Worm (Caenorhabditis elegans): ENCODE data around the gene F18E9.1.
A peak's percentile ranks its signal among the peaks of the same experiment; 100 is the strongest.

F18E9.1 gene

DNA sequence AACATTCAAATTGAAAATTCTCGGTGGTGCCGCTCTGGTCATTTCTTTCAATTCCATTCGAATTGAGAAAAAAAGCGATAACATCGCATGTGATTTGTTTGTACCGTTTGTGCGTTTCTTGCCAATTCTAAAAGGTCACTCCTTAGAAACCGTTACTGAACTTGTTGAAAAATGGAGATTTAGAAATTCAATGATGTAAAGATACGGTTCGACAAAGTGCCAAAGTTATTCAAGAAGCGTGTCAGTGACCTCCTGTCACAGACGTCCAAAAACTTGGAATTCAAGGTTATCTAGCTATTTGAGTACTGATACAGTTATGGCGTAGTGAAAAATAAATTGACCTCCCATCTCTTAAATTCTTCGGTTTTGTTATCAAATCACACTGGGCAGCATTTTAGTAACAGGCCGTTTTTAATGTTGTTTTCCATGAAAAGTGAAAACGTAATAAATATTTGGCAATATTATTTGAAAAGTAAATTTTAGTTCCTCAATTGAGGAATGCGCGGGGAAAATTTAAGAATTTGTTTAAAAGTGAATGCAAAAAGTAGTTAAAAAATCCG, 16.4 kb upstream of the F18E9.1 start:
- TF ChIP-seq unc-120 (tag; optimal IDR thresholded peaks at IDR 0.05; ENCODE audit: poor library complexity, severe bottlenecking) (no peak), sem-2 (GFP tag; optimal IDR thresholded peaks at IDR 0.05) (no peak), nhr-12 (tag; optimal IDR thresholded peaks at IDR 0.05) (no peak)

DNA sequence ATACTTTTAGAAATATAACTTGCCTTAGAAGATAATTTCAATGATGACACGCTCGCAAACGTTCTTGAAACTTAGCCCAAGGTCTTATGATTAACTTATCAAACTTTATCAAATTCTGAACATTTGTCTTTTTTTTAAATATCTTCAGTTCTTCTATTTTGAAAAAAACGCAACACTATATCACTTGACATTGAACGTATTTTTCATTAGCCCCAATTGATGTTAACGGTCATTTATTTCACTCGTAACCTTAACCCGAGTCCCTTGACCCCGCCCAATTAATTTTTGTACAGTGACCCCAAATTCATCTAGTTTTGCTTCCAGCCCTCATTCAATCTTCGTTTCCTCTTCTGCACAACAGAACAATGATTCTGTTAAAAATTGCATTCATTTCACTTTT, 15.5 kb upstream of the F18E9.1 start, which contains the start of gene F18E9.3:
Gene F18E9.3, plus strand, starts transcription at position 311 of the 400 bp plus-strand sequence.
- TF ChIP-seq hlh-1 (tag; optimal IDR thresholded peaks at IDR 0.05) (no peak), elt-3 (tag; optimal IDR thresholded peaks at IDR 0.05) (no peak), ceh-39 (tag; optimal IDR thresholded peaks at IDR 0.05) (no peak), M03D4.4 (tag; optimal IDR thresholded peaks at IDR 0.05) (no peak), nhr-2 (tag; optimal IDR thresholded peaks at IDR 0.05) (no peak), tbx-8 (GFP tag; optimal IDR thresholded peaks at IDR 0.05) (no peak), flh-1 (GFP tag; optimal IDR thresholded peaks at IDR 0.05) (no peak), lsy-2 (tag; optimal IDR thresholded peaks at IDR 0.05) (no peak), unc-62 (GFP tag; optimal IDR thresholded peaks at IDR 0.05) (no peak), sem-2 (GFP tag; optimal IDR thresholded peaks at IDR 0.05) (no peak), bed-3 (GFP tag; optimal IDR thresholded peaks at IDR 0.05) (no peak), drap-1 (GFP tag; optimal IDR thresholded peaks at IDR 0.05) (no peak), zip-8 (tag; optimal IDR thresholded peaks at IDR 0.05) (no peak), unc-39 (tag; optimal IDR thresholded peaks at IDR 0.05) (no peak), lin-13 (tag; optimal IDR thresholded peaks at IDR 0.05) (no peak), pha-4 (tag; optimal IDR thresholded peaks at IDR 0.05) (no peak), elt-1 (tag; optimal IDR thresholded peaks at IDR 0.05; ENCODE audit: borderline replicate concordance, insufficient read depth) (no peak), ham-2 (GFP tag; optimal IDR thresholded peaks at IDR 0.05) (no peak), mls-2 (tag; optimal IDR thresholded peaks at IDR 0.05) (no peak), ceh-43 (GFP tag; optimal IDR thresholded peaks at IDR 0.05) (no peak)

DNA sequence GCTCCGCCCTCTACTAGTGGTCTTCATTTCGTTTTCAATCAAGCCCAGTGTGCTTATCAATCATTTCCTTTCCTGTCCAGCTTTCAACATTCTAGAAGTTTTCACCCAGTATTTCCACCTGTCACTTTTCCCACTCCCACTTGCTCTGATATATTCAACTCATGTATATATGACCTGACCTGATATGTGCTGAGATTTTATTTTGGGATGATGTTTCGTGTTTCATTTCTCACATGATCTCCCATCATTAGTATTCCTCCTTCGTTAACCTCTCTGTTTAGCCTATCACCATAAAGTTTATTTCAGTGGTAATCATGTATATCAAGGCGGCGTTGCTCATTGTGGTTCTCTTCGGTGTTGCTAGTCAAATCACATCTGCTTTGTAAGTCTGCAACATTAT, 8.5 kb upstream of the F18E9.1 start, which contains the start of gene nlp-7:
Gene nlp-7, plus strand, starts transcription at position 301 of the 400 bp plus-strand sequence.
- TF ChIP-seq ceh-43 (GFP tag; optimal IDR thresholded peaks at IDR 0.05) = no peak
- TF ChIP-seq M03D4.4 (tag; optimal IDR thresholded peaks at IDR 0.05) = no peak
- TF ChIP-seq nhr-237 (tag; optimal IDR thresholded peaks at IDR 0.05) = no peak
- TF ChIP-seq flh-1 (GFP tag; optimal IDR thresholded peaks at IDR 0.05) = no peak
- TF ChIP-seq nhr-12 (tag; optimal IDR thresholded peaks at IDR 0.05) = no peak
- no peak for TF ChIP-seq hlh-1 (tag; optimal IDR thresholded peaks at IDR 0.05)
- no peak for TF ChIP-seq ceh-83 (GFP tag; optimal IDR thresholded peaks at IDR 0.05)
- no peak for TF ChIP-seq pha-4 (tag; optimal IDR thresholded peaks at IDR 0.05)
- no peak for TF ChIP-seq nhr-76 (tag; optimal IDR thresholded peaks at IDR 0.05)
- TF ChIP-seq mep-1 (tag; optimal IDR thresholded peaks at IDR 0.05) = no peak
- no peak for TF ChIP-seq blmp-1 (tag; optimal IDR thresholded peaks at IDR 0.05)

DNA sequence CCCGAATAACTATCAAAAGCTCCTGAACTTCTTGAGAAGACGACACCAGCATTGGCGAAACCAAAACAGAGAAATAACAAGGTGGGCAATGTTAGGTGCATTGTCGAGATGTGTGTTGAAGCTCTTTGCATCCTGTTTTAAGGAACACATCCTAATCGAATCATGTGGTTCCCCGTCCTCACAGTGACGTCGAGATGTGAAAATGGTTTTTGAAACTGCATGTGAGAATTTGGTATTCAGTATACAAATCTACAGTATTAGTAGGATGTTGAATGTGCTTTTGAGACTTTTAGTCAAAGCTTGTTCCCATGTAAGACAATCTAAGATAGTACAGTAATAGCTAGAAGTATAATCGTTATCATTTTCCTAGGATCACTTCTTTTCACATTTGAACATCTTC, 3.7 kb upstream of the F18E9.1 start, which contains the start of gene F18E9.7:
Gene F18E9.7, minus strand, starts transcription at position 101 of the 400 bp plus-strand sequence.
- no peak for TF ChIP-seq ceh-83 (GFP tag; optimal IDR thresholded peaks at IDR 0.05)
- TF ChIP-seq pha-4 (tag; optimal IDR thresholded peaks at IDR 0.05) = no peak

DNA sequence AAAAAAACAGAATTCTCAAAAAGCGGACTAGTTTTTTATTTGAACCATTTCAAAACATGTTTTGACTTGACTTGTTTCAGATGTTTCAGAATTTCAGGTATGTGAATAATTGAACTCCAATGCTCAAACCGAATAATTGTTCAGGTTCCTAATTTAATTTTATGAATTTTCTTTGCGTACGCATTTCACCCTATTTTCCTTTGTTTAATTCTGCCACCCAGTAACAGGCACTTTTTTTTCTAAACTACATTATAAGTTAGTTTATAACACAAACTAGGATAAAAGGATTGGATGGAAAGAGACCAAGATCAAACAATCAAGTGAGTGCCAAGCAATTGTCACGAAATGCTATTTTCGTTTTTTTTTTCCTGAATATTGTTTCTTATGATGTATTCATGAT, 2.8 kb upstream of the F18E9.1 start:
- no peak for TF ChIP-seq lsy-2 (tag; optimal IDR thresholded peaks at IDR 0.05)
- TF ChIP-seq nhr-76 (tag; optimal IDR thresholded peaks at IDR 0.05) = no peak
- no peak for TF ChIP-seq mab-5 (tag; optimal IDR thresholded peaks at IDR 0.05)
- no peak for TF ChIP-seq lin-13 (tag; optimal IDR thresholded peaks at IDR 0.05)

DNA sequence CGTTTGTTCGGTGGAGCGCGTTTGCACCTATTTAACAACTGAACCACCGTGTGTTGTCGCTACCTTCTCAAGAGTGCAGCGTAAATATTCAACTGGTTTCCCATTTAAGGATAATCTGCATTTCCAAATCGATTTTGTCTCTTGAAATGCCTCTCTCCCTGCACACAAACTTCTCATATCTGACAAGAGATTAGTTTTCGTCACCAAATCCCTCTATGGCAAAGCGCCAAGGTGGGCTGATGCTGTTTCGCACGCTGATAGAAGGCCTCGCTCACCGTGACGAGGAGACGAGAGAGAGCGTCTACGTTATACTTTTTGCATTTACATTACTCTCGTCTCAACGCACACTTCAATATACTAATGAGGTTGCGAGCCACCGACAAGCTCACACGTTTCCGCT, 1.6 kb upstream of the F18E9.1 start:
- TF ChIP-seq mls-2 (tag; optimal IDR thresholded peaks at IDR 0.05) = peak; percentile 30
- no peak for TF ChIP-seq elt-3 (tag; optimal IDR thresholded peaks at IDR 0.05)
- no peak for TF ChIP-seq nhr-237 (tag; optimal IDR thresholded peaks at IDR 0.05)
- peak; percentile 12 for TF ChIP-seq ces-1 (GFP tag; optimal IDR thresholded peaks at IDR 0.05)
- TF ChIP-seq lin-32 (GFP tag; optimal IDR thresholded peaks at IDR 0.05) = no peak
- TF ChIP-seq bed-3 (GFP tag; optimal IDR thresholded peaks at IDR 0.05) = no peak
- TF ChIP-seq blmp-1 (tag; optimal IDR thresholded peaks at IDR 0.05) = no peak
- no peak for TF ChIP-seq mab-5 (tag; optimal IDR thresholded peaks at IDR 0.05)
- no peak for TF ChIP-seq ham-2 (GFP tag; optimal IDR thresholded peaks at IDR 0.05)
- no peak for TF ChIP-seq elt-1 (tag; optimal IDR thresholded peaks at IDR 0.05; ENCODE audit: borderline replicate concordance, insufficient read depth)
- no peak for TF ChIP-seq ceh-43 (GFP tag; optimal IDR thresholded peaks at IDR 0.05)
- TF ChIP-seq lsy-2 (tag; optimal IDR thresholded peaks at IDR 0.05) = no peak
- no peak for TF ChIP-seq pha-4 (tag; optimal IDR thresholded peaks at IDR 0.05)
- TF ChIP-seq tbx-8 (GFP tag; optimal IDR thresholded peaks at IDR 0.05) = no peak
- no peak for TF ChIP-seq unc-120 (tag; optimal IDR thresholded peaks at IDR 0.05; ENCODE audit: poor library complexity, severe bottlenecking)
